Worm (Caenorhabditis elegans) whole organism, young adult: ENCODE data around the gene alh-8.
A peak's percentile ranks its signal among the peaks of the same experiment; 100 is the strongest.

Source experiments
- B0035.1 ChIP-seq: sonication (generic microtip); optimal IDR thresholded peaks from 2 replicates; lab custom pipeline; 2016; ENCODE audit warnings: missing genetic modification characterization, mild to moderate bottlenecking, missing compliant biosample characterization, missing genotype, missing genetic modification reagents
- B0336.3 ChIP-seq: fragments of 200-800 bp; sonication (Bioruptor generic); IDR thresholded peaks from 2 replicates; pipeline ENCODE4 v1.3.6; 2022; ENCODE audit warnings: missing genetic modification characterization, missing compliant biosample characterization
- C06A6.2 ChIP-seq: fragments of 200-800 bp; sonication (Bioruptor generic); conservative IDR thresholded peaks from 2 replicates; pipeline ENCODE4 v1.3.6; 2022; ENCODE audit warnings: missing genetic modification characterization, missing compliant biosample characterization
- C17E4.6 ChIP-seq: fragments of 200-800 bp; sonication (Bioruptor generic); IDR thresholded peaks from 2 replicates; pipeline ENCODE4 v1.3.6; 2022; ENCODE audit warnings: missing genetic modification reagents, missing genetic modification characterization, missing compliant biosample characterization
- F10E7.11 ChIP-seq: sonication (generic microtip); optimal IDR thresholded peaks from 2 replicates; lab custom pipeline; 2017; ENCODE audit warnings: mild to moderate bottlenecking, missing genetic modification characterization, moderate library complexity, missing compliant biosample characterization
- F55B11.4 ChIP-seq: sonication (generic microtip); optimal IDR thresholded peaks from 2 replicates; lab custom pipeline; 2016; ENCODE audit warnings: missing compliant biosample characterization, missing genetic modification characterization, borderline replicate concordance; ENCODE audit not compliant: insufficient read depth
- F57C9.4 ChIP-seq: sonication (generic microtip); optimal IDR thresholded peaks from 2 replicates; lab custom pipeline; 2017; ENCODE audit warnings: mild to moderate bottlenecking, missing genetic modification characterization, missing compliant biosample characterization
- Y56A3A.18 ChIP-seq: fragments of 200-800 bp; sonication (Bioruptor generic); IDR thresholded peaks from 2 replicates; pipeline ENCODE4 v1.3.6; 2022; ENCODE audit warnings: missing genetic modification reagents, missing genetic modification characterization, missing compliant biosample characterization
- Y67H2A.10 ChIP-seq: fragments of 200-800 bp; sonication (Bioruptor generic); conservative IDR thresholded peaks from 2 replicates; pipeline ENCODE4 v1.3.6; 2022; ENCODE audit warnings: missing genetic modification reagents, missing genetic modification characterization, missing compliant biosample characterization
- Y95B8A.8 ChIP-seq: fragments of 200-800 bp; sonication (Bioruptor generic); IDR thresholded peaks from 2 replicates; pipeline ENCODE4 v1.3.6; 2022; ENCODE audit warnings: missing genetic modification reagents, missing genetic modification characterization, missing compliant biosample characterization
- aptf-2 ChIP-seq: fragments of 200-800 bp; sonication (Bioruptor generic); conservative IDR thresholded peaks from 2 replicates; pipeline ENCODE4 v1.3.6; 2022; ENCODE audit warnings: missing genetic modification reagents, missing genetic modification characterization, missing compliant biosample characterization
- aptf-3 ChIP-seq: fragments of 200-800 bp; sonication (Bioruptor generic); IDR thresholded peaks from 2 replicates; pipeline ENCODE4 v1.3.6; 2022; ENCODE audit warnings: missing genetic modification characterization, missing compliant biosample characterization
- atf-7 ChIP-seq: sonication (generic microtip); optimal IDR thresholded peaks from 2 replicates; lab custom pipeline; 2017; ENCODE audit warnings: mild to moderate bottlenecking, missing genetic modification characterization, missing compliant biosample characterization
- attf-3 ChIP-seq: fragments of 200-800 bp; sonication (Bioruptor generic); conservative IDR thresholded peaks from 2 replicates; pipeline ENCODE4 v1.3.6; 2022; ENCODE audit warnings: missing genetic modification reagents, missing genetic modification characterization, missing compliant biosample characterization
- attf-5 ChIP-seq: fragments of 200-800 bp; sonication (Bioruptor generic); optimal IDR thresholded peaks from 2 replicates; lab custom pipeline; 2018; ENCODE audit warnings: mild to moderate bottlenecking, missing genetic modification characterization, missing compliant biosample characterization
- cebp-2 ChIP-seq: fragments of 200-800 bp; sonication (Bioruptor generic); IDR thresholded peaks from 2 replicates; pipeline ENCODE4 v1.3.6; 2022; ENCODE audit warnings: missing genetic modification characterization, missing compliant biosample characterization
- ceh-100 ChIP-seq: fragments of 200-800 bp; sonication (Bioruptor generic); IDR thresholded peaks from 2 replicates; pipeline ENCODE4 v1.3.6; 2022; ENCODE audit warnings: missing genetic modification reagents, missing genetic modification characterization, missing compliant biosample characterization
- ceh-27 ChIP-seq: fragments of 200-800 bp; sonication (Bioruptor generic); optimal IDR thresholded peaks from 2 replicates; lab custom pipeline; 2018; ENCODE audit warnings: mild to moderate bottlenecking, missing genetic modification characterization, moderate library complexity, missing compliant biosample characterization
- ceh-40 ChIP-seq: fragments of 200-800 bp; sonication (Bioruptor generic); IDR thresholded peaks from 2 replicates; pipeline ENCODE4 v1.3.6; 2022; ENCODE audit warnings: missing genetic modification characterization, missing compliant biosample characterization
- ceh-79 ChIP-seq: sonication (generic microtip); optimal IDR thresholded peaks from 2 replicates; lab custom pipeline; 2017; ENCODE audit warnings: mild to moderate bottlenecking, missing genetic modification characterization, missing compliant biosample characterization
- die-1 ChIP-seq: sonication (generic microtip); optimal IDR thresholded peaks from 2 replicates; lab custom pipeline; 2016; ENCODE audit warnings: missing genotype, mild to moderate bottlenecking, missing genetic modification characterization, missing compliant biosample characterization
- egl-18 ChIP-seq: fragments of 200-800 bp; sonication (Bioruptor generic); IDR thresholded peaks from 2 replicates; pipeline ENCODE4 v1.3.6; 2022; ENCODE audit warnings: missing genetic modification reagents, missing genetic modification characterization, missing compliant biosample characterization
- egl-44 ChIP-seq: fragments of 200-800 bp; sonication (Bioruptor generic); IDR thresholded peaks from 2 replicates; pipeline ENCODE4 v1.3.6; 2022; ENCODE audit warnings: missing genetic modification reagents, missing genetic modification characterization, missing compliant biosample characterization
- hrde-1 ChIP-seq: sonication (generic microtip); optimal IDR thresholded peaks from 2 replicates; lab custom pipeline; 2016; ENCODE audit warnings: missing genetic modification characterization, mild to moderate bottlenecking, missing compliant biosample characterization, moderate library complexity, missing genotype, missing genetic modification reagents, borderline replicate concordance
- lag-1 ChIP-seq: fragments of 200-800 bp; sonication (Bioruptor generic); IDR thresholded peaks from 2 replicates; pipeline ENCODE4 v1.3.6; 2022; ENCODE audit warnings: missing genetic modification reagents, missing genetic modification characterization, missing compliant biosample characterization
- let-526 ChIP-seq: fragments of 200-800 bp; sonication (Bioruptor generic); IDR thresholded peaks from 2 replicates; pipeline ENCODE4 v1.3.6; 2022; ENCODE audit warnings: missing genetic modification reagents, missing genetic modification characterization, missing compliant biosample characterization
- lin-54 ChIP-seq: fragments of 200-800 bp; sonication (Bioruptor generic); optimal IDR thresholded peaks from 2 replicates; lab custom pipeline; 2018; ENCODE audit warnings: mild to moderate bottlenecking, missing genetic modification characterization, missing compliant biosample characterization
- lir-1 ChIP-seq: fragments of 200-800 bp; sonication (Bioruptor generic); conservative IDR thresholded peaks from 2 replicates; pipeline ENCODE4 v1.3.6; 2022; ENCODE audit warnings: missing genetic modification reagents, missing genetic modification characterization, missing compliant biosample characterization
- madf-10 ChIP-seq: sonication (generic microtip); optimal IDR thresholded peaks from 2 replicates; lab custom pipeline; 2016; ENCODE audit warnings: mild to moderate bottlenecking, missing genetic modification characterization, missing compliant biosample characterization
- madf-8 ChIP-seq: fragments of 200-800 bp; sonication (Bioruptor generic); conservative IDR thresholded peaks from 2 replicates; pipeline ENCODE4 v1.3.6; 2022; ENCODE audit warnings: missing genetic modification reagents, missing genetic modification characterization, missing compliant biosample characterization
- mxl-1 ChIP-seq: sonication (generic microtip); optimal IDR thresholded peaks from 2 replicates; lab custom pipeline; 2016; ENCODE audit warnings: missing genetic modification characterization, missing compliant biosample characterization
- nfya-1 ChIP-seq: sonication (generic microtip); optimal IDR thresholded peaks from 2 replicates; lab custom pipeline; 2017; ENCODE audit warnings: antibody characterized with exemption, missing compliant biosample characterization, missing genetic modification characterization, borderline replicate concordance; ENCODE audit not compliant: insufficient read depth
- nfya-2 ChIP-seq: fragments of 200-800 bp; sonication (Bioruptor generic); IDR thresholded peaks from 2 replicates; pipeline ENCODE4 v1.3.6; 2022; ENCODE audit warnings: missing genetic modification reagents, missing genetic modification characterization, missing compliant biosample characterization
- nhr-179 ChIP-seq: sonication (generic microtip); optimal IDR thresholded peaks from 2 replicates; lab custom pipeline; 2016; ENCODE audit warnings: mild to moderate bottlenecking, missing genetic modification characterization, missing compliant biosample characterization
- nhr-27 ChIP-seq: fragments of 200-800 bp; sonication (Bioruptor generic); optimal IDR thresholded peaks from 2 replicates; lab custom pipeline; 2018; ENCODE audit warnings: mild to moderate bottlenecking, missing genetic modification characterization, moderate library complexity, missing compliant biosample characterization
- nhr-80 ChIP-seq: sonication (generic microtip); optimal IDR thresholded peaks from 2 replicates; lab custom pipeline; 2016; ENCODE audit warnings: missing genetic modification characterization, missing compliant biosample characterization
- pha-4 ChIP-seq: fragments of 150-350 bp; sonication (generic microtip); optimal IDR thresholded peaks from 2 replicates; lab custom pipeline; 2014; ENCODE audit warnings: missing biosample characterization, missing genetic modification reagents, missing genetic modification characterization
- rcor-1 ChIP-seq: fragments of 200-800 bp; sonication (Bioruptor generic); IDR thresholded peaks from 2 replicates; pipeline ENCODE4 v1.3.6; 2022; ENCODE audit warnings: missing genetic modification reagents, missing genetic modification characterization, missing compliant biosample characterization
- snpc-1.1 ChIP-seq: sonication (generic microtip); optimal IDR thresholded peaks from 2 replicates; lab custom pipeline; 2017; ENCODE audit warnings: missing genetic modification characterization, mild to moderate bottlenecking, missing compliant biosample characterization, antibody characterized with exemption, moderate library complexity, missing genotype, missing genetic modification reagents; ENCODE audit not compliant: insufficient read depth
- snpc-1.3 ChIP-seq: sonication (generic microtip); optimal IDR thresholded peaks from 2 replicates; lab custom pipeline; 2017; ENCODE audit warnings: missing genetic modification characterization, mild to moderate bottlenecking, missing compliant biosample characterization, antibody characterized with exemption, moderate library complexity, missing genotype, missing genetic modification reagents; ENCODE audit not compliant: insufficient read depth
- snpc-4 ChIP-seq, 5 experiments: fragments of 150-350 bp in 1 of 5; sonication (generic microtip) in 4 of 5; optimal IDR thresholded peaks; 2 replicates each; lab custom pipeline; 2014 to 2018; ENCODE audit warnings: missing genetic modification characterization in 5 of 5, missing biosample characterization in 3 of 5, antibody characterized with exemption in 2 of 5, mild to moderate bottlenecking in 2 of 5, missing compliant biosample characterization in 2 of 5, missing genotype in 2 of 5, moderate library complexity in 2 of 5, missing genetic modification reagents in 1 of 5
- somi-1 ChIP-seq: fragments of 200-800 bp; sonication (Bioruptor generic); optimal IDR thresholded peaks from 2 replicates; lab custom pipeline; 2018; ENCODE audit warnings: mild to moderate bottlenecking, missing genetic modification characterization, missing compliant biosample characterization
- sptf-2 ChIP-seq: fragments of 200-800 bp; sonication (Bioruptor generic); optimal IDR thresholded peaks from 2 replicates; lab custom pipeline; 2018; ENCODE audit warnings: mild to moderate bottlenecking, missing genetic modification characterization, missing compliant biosample characterization
- unc-62 ChIP-seq: fragments of 150-350 bp; optimal IDR thresholded peaks from 2 replicates; lab custom pipeline; 2014; ENCODE audit warnings: missing biosample characterization, missing genetic modification reagents, missing genetic modification characterization
- zim-3 ChIP-seq: sonication (generic microtip); optimal IDR thresholded peaks from 2 replicates; lab custom pipeline; 2017; ENCODE audit warnings: mild to moderate bottlenecking, missing genetic modification characterization, moderate library complexity, missing compliant biosample characterization
- ztf-25 ChIP-seq: fragments of 200-800 bp; sonication (Bioruptor generic); IDR thresholded peaks from 2 replicates; pipeline ENCODE4 v1.3.6; 2022; ENCODE audit warnings: missing genetic modification reagents, missing genetic modification characterization, missing compliant biosample characterization
- ztf-26 ChIP-seq: sonication (generic microtip); optimal IDR thresholded peaks from 2 replicates; lab custom pipeline; 2017; ENCODE audit warnings: missing genetic modification characterization, missing compliant biosample characterization
- ztf-3 ChIP-seq: fragments of 200-800 bp; sonication (Bioruptor generic); optimal IDR thresholded peaks from 2 replicates; lab custom pipeline; 2018; ENCODE audit warnings: mild to moderate bottlenecking, missing genetic modification characterization, missing compliant biosample characterization

The alh-8 gene

DNA sequence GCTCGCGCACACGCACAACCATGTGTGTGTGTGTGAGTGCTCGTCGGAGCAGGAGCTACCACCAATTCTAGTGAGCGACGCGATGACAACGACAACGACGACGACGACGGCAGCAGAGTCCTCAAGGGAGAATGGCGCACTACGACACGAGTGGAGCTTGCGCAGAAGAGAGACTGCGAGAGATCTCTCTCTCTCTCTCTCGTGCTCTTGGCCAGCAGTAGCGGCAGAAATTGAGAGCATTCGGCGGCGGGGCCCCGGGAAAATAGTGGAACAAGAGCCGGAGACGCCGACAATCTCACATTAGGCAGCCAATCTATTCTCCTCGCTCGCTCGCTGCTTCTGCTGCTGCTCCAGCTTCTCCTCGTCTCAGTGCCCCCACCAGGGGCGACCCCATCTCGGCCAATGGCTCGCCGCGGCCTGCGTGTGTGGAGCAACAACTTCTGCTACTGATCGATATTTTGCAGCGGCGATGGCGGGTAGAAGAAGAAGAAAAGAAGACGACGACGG is 18.0 kb downstream of the alh-8 start (continued):
- TF ChIP-seq madf-8 (no peak), F10E7.11 (tag; lab: Kevin White, UChicago) (peak; percentile 35), ztf-26 (tag; lab: Kevin White, UChicago) (no peak), snpc-4 (GFP tag; optimal IDR thresholded peaks at IDR 0.05; lab: Kevin White, UChicago) (no peak), snpc-4 (tag; optimal IDR thresholded peaks at IDR 0.05; lab: Kevin White, UChicago) (peak in 1 of 4 experiments; percentile 45), lir-1 (GFP tag; lab: Robert Waterston, UW) (no peak), sptf-2 (no peak), attf-3 (GFP tag; lab: Robert Waterston, UW) (no peak), pha-4 (no peak), nhr-27 (no peak), F55B11.4 (tag; lab: Kevin White, UChicago) (no peak), somi-1 (GFP tag; lab: Kevin White, UChicago) (no peak), let-526 (GFP tag; lab: Robert Waterston, UW) (no peak), hrde-1 (tag; lab: Kevin White, UChicago) (no peak), Y67H2A.10 (GFP tag; lab: Robert Waterston, UW) (no peak), C06A6.2 (GFP tag; lab: Robert Waterston, UW) (0 out of 2 replicates have a peak, but pooled peaks have one; percentile 16), aptf-3 (GFP tag; lab: Robert Waterston, UW) (no peak), egl-44 (no peak), snpc-1.3 (tag; lab: Kevin White, UChicago) (no peak), attf-5 (GFP tag; lab: Kevin White, UChicago) (no peak), lin-54 (GFP tag; lab: Kevin White, UChicago) (no peak), C17E4.6 (GFP tag; lab: Robert Waterston, UW) (no peak), mxl-1 (tag; lab: Kevin White, UChicago) (no peak), aptf-2 (GFP tag; lab: Robert Waterston, UW) (no peak), rcor-1 (GFP tag; lab: Robert Waterston, UW) (0 out of 2 replicates have a peak, but pooled peaks have one; percentile 35), atf-7 (tag; lab: Kevin White, UChicago) (peak; percentile 45), nhr-179 (tag; lab: Kevin White, UChicago) (no peak), B0035.1 (tag; lab: Kevin White, UChicago) (peak; percentile 54), Y56A3A.18 (no peak), Y95B8A.8 (no peak), unc-62 (GFP tag; lab: Kevin White, UChicago) (no peak), ceh-27 (GFP tag; lab: Kevin White, UChicago) (peak; percentile 8), ceh-100 (GFP tag; lab: Robert Waterston, UW) (peak; percentile 36; the same call in 1 of the 2 replicates), die-1 (tag; lab: Kevin White, UChicago) (no peak), snpc-1.1 (tag; lab: Kevin White, UChicago) (no peak), zim-3 (tag; lab: Kevin White, UChicago) (peak; percentile 72), ztf-25 (GFP tag; lab: Robert Waterston, UW) (no peak), ceh-79 (tag; lab: Kevin White, UChicago) (no peak), nfya-2 (GFP tag; lab: Robert Waterston, UW) (no peak), F57C9.4 (peak; percentile 30), madf-10 (peak; percentile 57), nfya-1 (no peak), ztf-3 (GFP tag; lab: Kevin White, UChicago) (no peak), egl-18 (no peak), ceh-40 (GFP tag; lab: Robert Waterston, UW) (no peak), lag-1 (GFP tag; lab: Robert Waterston, UW) (no peak), B0336.3 (peak; percentile 56; the same call in 1 of the 2 replicates), nhr-80 (no peak), cebp-2 (GFP tag; lab: Robert Waterston, UW) (0 out of 2 replicates have a peak, but pooled peaks have one; percentile 42)
